Fruit fly (Drosophila melanogaster) S2 (cell line): ENCODE results near the gene CG12493.

Source experiments
- CG8478 ChIP-seq: fragments of >200 bp; optimal IDR thresholded peaks from 2 replicates; lab custom pipeline; 2018
- CTCF ChIP-seq, 2 experiments: fragments of >200 bp; optimal IDR thresholded peaks; 2 replicates each; lab custom pipeline; 2018

CG12493 gene

dm6 chr3L:4709790-4710189 lies 43.7 kb downstream of the CG12493 start, which contains the start of gene CG13712:
CG13712 (minus strand) TSS chr3L:4709890.
- no peak for TF ChIP-seq CG8478
- TF ChIP-seq CTCF (optimal IDR thresholded peaks at IDR 0.05; lab: Kevin White, UChicago), result no peak

- no peak for TF ChIP-seq CG8478
- TF ChIP-seq CTCF (optimal IDR thresholded peaks at IDR 0.05; lab: Kevin White, UChicago), result no peak
Measured at dm6 chr3L:4708536-4708935, 45.0 kb downstream of the CG12493 start.

dm6 chr3L:4707831-4708230 lies 45.7 kb downstream of the CG12493 start:
- TF ChIP-seq CTCF (optimal IDR thresholded peaks at IDR 0.05; lab: Kevin White, UChicago) (no peak), CG8478 (no peak)
